Worm (Caenorhabditis elegans): Measurements from ENCODE around the gene W03A5.6.

The W03A5.6 gene

DNA sequence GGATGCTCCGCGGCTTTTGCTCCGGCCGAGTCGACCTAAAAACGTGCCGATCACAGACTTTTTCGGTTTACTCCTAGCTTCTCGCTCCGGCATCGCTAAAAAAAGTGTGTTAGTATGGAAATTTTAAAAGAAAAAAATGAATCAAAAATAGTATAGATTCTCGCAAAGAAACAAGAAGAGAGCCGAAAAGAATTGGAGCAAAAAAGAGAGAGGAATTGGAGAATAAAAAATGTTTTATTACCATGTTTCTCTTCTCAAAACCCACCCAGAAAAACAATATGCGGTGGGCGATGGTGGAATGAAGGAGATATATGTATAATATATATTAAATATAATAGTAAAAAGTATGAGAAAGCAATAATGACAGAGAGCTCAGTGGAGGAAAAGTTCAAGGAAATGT, at the start of gene W03A5.6:
TSS of gene W03A5.6 (minus strand) at position 101 of the 400 bp plus-strand sequence.
- no peak for TF ChIP-seq ZK546.5 (tag; optimal IDR thresholded peaks at IDR 0.05)
- 0 out of 2 replicates have a peak, but pooled peaks have one; percentile 16 for TF ChIP-seq lin-38 (GFP tag; IDR thresholded peaks at IDR 0.05)

DNA sequence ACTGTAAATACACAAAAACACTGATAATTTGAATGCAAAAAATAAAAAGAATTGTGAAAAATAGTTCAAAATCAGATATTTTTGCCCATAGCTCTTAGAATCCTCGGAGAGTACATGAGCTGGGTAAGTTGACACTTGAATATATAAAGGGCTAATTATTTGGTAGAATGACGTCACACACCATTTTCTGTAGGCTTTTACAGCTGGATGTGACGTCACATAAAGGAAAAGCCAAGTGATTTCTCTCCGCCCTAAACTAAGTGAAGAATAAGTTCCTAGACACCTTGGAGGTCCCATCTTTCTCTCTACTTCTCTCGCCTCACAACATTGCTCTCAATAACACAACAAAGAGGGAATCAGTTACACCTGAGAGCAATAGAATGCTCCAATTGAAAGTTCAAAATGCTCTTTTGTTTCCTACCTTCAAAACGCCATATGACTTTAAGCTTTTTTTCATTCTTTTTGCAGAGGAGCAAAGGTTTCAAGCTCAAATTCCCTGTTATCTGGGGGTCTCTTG, 46.7 kb upstream of the W03A5.6 start, which contains the start of gene osg-1:
TSS of gene osg-1 (plus strand) at position 467 of the 517 bp plus-strand sequence.
- TF ChIP-seq fos-1 (tag; optimal IDR thresholded peaks at IDR 0.05) (no peak), ceh-62 (tag; optimal IDR thresholded peaks at IDR 0.05) (no peak), lin-39 (tag; optimal IDR thresholded peaks at IDR 0.05) (no peak), vab-7 (GFP tag; IDR thresholded peaks at IDR 0.05) (no peak), F44E2.7 (GFP tag; IDR thresholded peaks at IDR 0.05) (no peak), saeg-2 (GFP tag; IDR thresholded peaks at IDR 0.05) (no peak), ceh-44 (GFP tag; IDR thresholded peaks at IDR 0.05) (no peak), nhr-28 (tag; optimal IDR thresholded peaks at IDR 0.05) (no peak), zip-11 (GFP tag; IDR thresholded peaks at IDR 0.05) (no peak), spr-3 (GFP tag; optimal IDR thresholded peaks at IDR 0.05) (no peak), tag-97 (GFP tag; IDR thresholded peaks at IDR 0.05) (no peak)

DNA sequence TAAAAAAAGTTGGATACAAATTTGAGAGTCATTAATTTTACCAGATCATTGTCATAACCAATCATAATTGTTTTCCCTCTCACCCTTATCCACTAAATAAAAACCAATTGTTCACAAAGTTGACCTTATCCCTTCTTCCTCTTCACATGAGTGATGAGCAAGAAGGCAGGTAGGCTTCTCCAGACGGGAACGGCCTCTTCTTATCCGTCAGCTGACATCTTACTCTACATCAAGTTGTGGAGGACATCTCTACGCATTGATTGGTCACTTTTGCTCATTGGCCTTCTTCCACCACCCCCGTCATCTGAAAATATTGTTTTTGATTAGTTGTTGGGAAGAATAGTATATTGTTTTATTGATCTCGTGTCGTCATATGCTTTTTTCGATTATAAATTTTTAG, 45.9 kb upstream of the W03A5.6 start:
- TF ChIP-seq ztf-11 (tag; optimal IDR thresholded peaks at IDR 0.05) (no peak), daf-8 (GFP tag; IDR thresholded peaks at IDR 0.05) (no peak), dmd-8 (GFP tag; IDR thresholded peaks at IDR 0.05) (no peak), jun-1 (tag; optimal IDR thresholded peaks at IDR 0.05) (no peak), nhr-25 (tag; optimal IDR thresholded peaks at IDR 0.05; ENCODE audit: borderline replicate concordance, insufficient read depth) (no peak), dpl-1 (GFP tag; optimal IDR thresholded peaks at IDR 0.05) (no peak), ceh-62 (tag; optimal IDR thresholded peaks at IDR 0.05) (no peak), ceh-44 (GFP tag; IDR thresholded peaks at IDR 0.05) (no peak), daf-19 (GFP tag; conservative IDR thresholded peaks at IDR 0.05) (no peak), nhr-10 (tag; optimal IDR thresholded peaks at IDR 0.05) (no peak), nhr-28 (tag; optimal IDR thresholded peaks at IDR 0.05) (no peak), mep-1 (tag; optimal IDR thresholded peaks at IDR 0.05) (no peak)

DNA sequence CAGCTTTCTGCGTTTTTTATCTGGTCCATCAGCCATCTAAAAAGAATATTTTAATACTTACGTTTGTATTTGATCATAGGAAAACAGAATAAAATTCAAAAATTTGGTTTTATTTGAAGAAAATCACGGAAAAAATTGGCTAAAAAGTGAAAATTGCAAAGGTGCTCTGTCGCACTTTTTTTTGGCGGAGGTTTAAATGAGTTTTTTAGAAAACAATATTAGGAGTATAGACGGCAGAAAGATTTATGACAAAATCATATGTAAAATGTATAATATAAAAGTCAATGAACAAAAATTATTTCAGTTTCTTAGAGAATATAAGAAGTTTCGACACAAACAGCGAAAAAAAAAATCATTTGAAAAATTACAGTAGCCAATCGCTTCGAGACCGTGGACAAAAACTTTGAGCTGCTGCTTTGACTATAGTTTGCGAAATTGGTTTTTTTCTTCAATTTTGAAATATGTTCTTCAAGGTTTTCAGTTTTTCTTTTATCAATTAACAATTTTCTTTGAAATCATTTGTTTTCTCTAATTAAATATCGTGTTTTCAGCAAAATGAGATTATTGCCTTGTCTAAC, 43.4 kb upstream of the W03A5.6 start, which contains the start of the genes R02F2.7 and R02F2.4:
TSS of gene R02F2.7 (minus strand) at position 36 of the 578 bp plus-strand sequence.
TSS of gene R02F2.4 (plus strand) at position 552 of the 578 bp plus-strand sequence.
- TF ChIP-seq hlh-30 (tag; optimal IDR thresholded peaks at IDR 0.05; ENCODE audit: insufficient read depth) (no peak), unc-130 (GFP tag; optimal IDR thresholded peaks at IDR 0.05) (peak; percentile 22), nhr-10 (tag; optimal IDR thresholded peaks at IDR 0.05) (no peak), spr-1 (tag; optimal IDR thresholded peaks at IDR 0.05) (no peak), F49E8.2 (tag; optimal IDR thresholded peaks at IDR 0.05; ENCODE audit: borderline replicate concordance) (no peak), F10B5.3 (tag; optimal IDR thresholded peaks at IDR 0.05) (no peak), nhr-76 (tag; optimal IDR thresholded peaks at IDR 0.05) (no peak), cey-2 (tag; optimal IDR thresholded peaks at IDR 0.05; ENCODE audit: borderline replicate concordance, insufficient read depth) (no peak), dmd-6 (GFP tag; IDR thresholded peaks at IDR 0.05) (no peak), dpl-1 (GFP tag; optimal IDR thresholded peaks at IDR 0.05) (peak; percentile 74), lsy-2 (tag; optimal IDR thresholded peaks at IDR 0.05) (no peak), zfp-2 (tag; optimal IDR thresholded peaks at IDR 0.05) (no peak), mes-2 (tag; optimal IDR thresholded peaks at IDR 0.05; ENCODE audit: poor library complexity, severe bottlenecking) (peak; percentile 41), snpc-4 (tag; optimal IDR thresholded peaks at IDR 0.05) (no peak), zip-11 (GFP tag; IDR thresholded peaks at IDR 0.05) (no peak), T20F7.1 (GFP tag; optimal IDR thresholded peaks at IDR 0.05) (no peak), mdt-29 (GFP tag; IDR thresholded peaks at IDR 0.05) (no peak)
